Worm (Caenorhabditis elegans) whole organism, L1 larva: ENCODE data around the gene C12D5.10.

ENCODE experiments used
- egl-27 ChIP-seq, 2 experiments: fragments of 150-350 bp in 1 of 2; sonication (generic microtip); optimal IDR thresholded peaks; 3 replicates each; lab custom pipeline; 2017 to 2018; ENCODE audit warnings: missing biosample characterization in 2 of 2, missing genetic modification characterization in 2 of 2, missing genetic modification reagents in 2 of 2
- fkh-4 ChIP-seq: sonication (generic microtip); optimal IDR thresholded peaks from 2 replicates; lab custom pipeline; 2016; ENCODE audit warnings: missing compliant biosample characterization, missing genetic modification characterization, borderline replicate concordance
- pag-3 ChIP-seq: sonication (generic microtip); optimal IDR thresholded peaks from 2 replicates; lab custom pipeline; 2017; ENCODE audit warnings: missing genetic modification characterization, mild to moderate bottlenecking, missing compliant biosample characterization, antibody characterized with exemption, borderline replicate concordance; ENCODE audit not compliant: insufficient read depth
- tlp-1 ChIP-seq: fragments of 150-350 bp; optimal IDR thresholded peaks from 2 replicates; lab custom pipeline; 2014; ENCODE audit warnings: missing biosample characterization, missing genetic modification characterization

DNA sequence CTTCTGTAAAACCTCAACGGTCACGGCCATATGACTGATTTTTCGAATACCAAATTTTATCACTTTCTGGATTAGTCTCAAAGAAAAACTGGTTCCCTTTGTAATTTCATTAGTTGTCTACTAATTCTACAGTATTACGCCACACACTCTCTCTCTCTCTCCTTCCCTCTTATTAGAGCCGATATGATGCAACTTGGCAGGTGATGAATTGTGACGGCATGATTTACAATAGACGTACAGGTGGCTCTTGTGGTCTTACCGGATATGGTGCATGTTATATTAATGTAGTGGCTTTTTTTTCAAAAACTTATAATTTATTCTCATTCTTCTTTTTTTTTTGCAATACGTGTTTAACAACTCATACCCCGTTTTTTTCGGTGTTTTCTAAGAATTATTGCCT, 48.6 kb upstream of the C12D5.10 start:
- TF ChIP-seq tlp-1 = no peak
- TF ChIP-seq egl-27 (tag; optimal IDR thresholded peaks at IDR 0.05; lab: Kevin White, UChicago) = no peak
- TF ChIP-seq pag-3 (tag; lab: Kevin White, UChicago) = no peak
- no peak for TF ChIP-seq fkh-4 (tag; lab: Kevin White, UChicago)
